Worm (Caenorhabditis elegans): ENCODE measurements around the gene Y39F10C.1.

ce11 chrII:680612-681011, 5.2 kb downstream of the Y39F10C.1 start, which contains the start of the genes T02H6.10 and T02H6.8:
- no peak for TF ChIP-seq ama-1 (optimal IDR thresholded peaks at IDR 0.05)
- no peak for TF ChIP-seq elt-2 (tag; optimal IDR thresholded peaks at IDR 0.05)

Data from whole organism, late embryonic.